Worm (Caenorhabditis elegans): Measurements from ENCODE around the gene sdz-23.

sdz-23 gene

ce11 chrV:8130812-8131211, 31.4 kb downstream of the sdz-23 start:
- TF ChIP-seq lin-32 (GFP tag; optimal IDR thresholded peaks at IDR 0.05), result no peak
- no peak for TF ChIP-seq nhr-237 (tag; optimal IDR thresholded peaks at IDR 0.05)
- no peak for TF ChIP-seq blmp-1 (tag; optimal IDR thresholded peaks at IDR 0.05)
- TF ChIP-seq sem-2 (GFP tag; optimal IDR thresholded peaks at IDR 0.05), result no peak
- TF ChIP-seq lsy-2 (tag; optimal IDR thresholded peaks at IDR 0.05), result no peak
- no peak for TF ChIP-seq bed-3 (GFP tag; optimal IDR thresholded peaks at IDR 0.05)
- TF ChIP-seq tbx-8 (GFP tag; optimal IDR thresholded peaks at IDR 0.05), result no peak
- no peak for TF ChIP-seq snpc-4 (tag; optimal IDR thresholded peaks at IDR 0.05)
- TF ChIP-seq hlh-1 (tag; optimal IDR thresholded peaks at IDR 0.05), result no peak
- no peak for TF ChIP-seq lin-13 (tag; optimal IDR thresholded peaks at IDR 0.05)
- no peak for TF ChIP-seq nhr-28 (tag; optimal IDR thresholded peaks at IDR 0.05)
- no peak for TF ChIP-seq ceh-39 (tag; optimal IDR thresholded peaks at IDR 0.05)
- TF ChIP-seq mab-5 (tag; optimal IDR thresholded peaks at IDR 0.05), result no peak
- no peak for TF ChIP-seq flh-1 (GFP tag; optimal IDR thresholded peaks at IDR 0.05)
- no peak for TF ChIP-seq mep-1 (tag; optimal IDR thresholded peaks at IDR 0.05)
- TF ChIP-seq pha-4 (tag; optimal IDR thresholded peaks at IDR 0.05), result no peak
- no peak for TF ChIP-seq zip-8 (tag; optimal IDR thresholded peaks at IDR 0.05)

- TF ChIP-seq elt-1 (tag; optimal IDR thresholded peaks at IDR 0.05; ENCODE audit: borderline replicate concordance, insufficient read depth), result no peak
- TF ChIP-seq zip-8 (tag; optimal IDR thresholded peaks at IDR 0.05), result no peak
- TF ChIP-seq tbx-8 (GFP tag; optimal IDR thresholded peaks at IDR 0.05), result no peak
- no peak for TF ChIP-seq cnd-1 (tag; optimal IDR thresholded peaks at IDR 0.05)
- TF ChIP-seq flh-1 (GFP tag; optimal IDR thresholded peaks at IDR 0.05), result no peak
- no peak for TF ChIP-seq sptf-1 (tag; optimal IDR thresholded peaks at IDR 0.05)
- no peak for TF ChIP-seq nhr-237 (tag; optimal IDR thresholded peaks at IDR 0.05)
- TF ChIP-seq mep-1 (tag; optimal IDR thresholded peaks at IDR 0.05), result no peak
- no peak for TF ChIP-seq bed-3 (GFP tag; optimal IDR thresholded peaks at IDR 0.05)
- no peak for TF ChIP-seq lin-13 (tag; optimal IDR thresholded peaks at IDR 0.05)
- no peak for TF ChIP-seq unc-120 (tag; optimal IDR thresholded peaks at IDR 0.05; ENCODE audit: poor library complexity, severe bottlenecking)
- TF ChIP-seq elt-3 (tag; optimal IDR thresholded peaks at IDR 0.05), result no peak
- TF ChIP-seq pha-4 (tag; optimal IDR thresholded peaks at IDR 0.05), result no peak
- no peak for TF ChIP-seq lin-32 (GFP tag; optimal IDR thresholded peaks at IDR 0.05)
- no peak for TF ChIP-seq mls-2 (tag; optimal IDR thresholded peaks at IDR 0.05)
- TF ChIP-seq nhr-76 (tag; optimal IDR thresholded peaks at IDR 0.05), result no peak
- TF ChIP-seq nhr-28 (tag; optimal IDR thresholded peaks at IDR 0.05), result no peak
- no peak for TF ChIP-seq ztf-11 (tag; optimal IDR thresholded peaks at IDR 0.05)
- no peak for TF ChIP-seq ceh-43 (GFP tag; optimal IDR thresholded peaks at IDR 0.05)
Observed at ce11 chrV:8131628-8132027, 32.2 kb downstream of the sdz-23 start.

- no peak for TF ChIP-seq elt-1 (tag; optimal IDR thresholded peaks at IDR 0.05; ENCODE audit: borderline replicate concordance, insufficient read depth)
- TF ChIP-seq ces-1 (GFP tag; optimal IDR thresholded peaks at IDR 0.05), result peak; percentile 6
Observed at ce11 chrV:8132926-8133325, 33.5 kb downstream of the sdz-23 start, which contains the start of gene D1014.4. TSS of gene D1014.4 (plus strand) at chrV:8133226.

DNA sequence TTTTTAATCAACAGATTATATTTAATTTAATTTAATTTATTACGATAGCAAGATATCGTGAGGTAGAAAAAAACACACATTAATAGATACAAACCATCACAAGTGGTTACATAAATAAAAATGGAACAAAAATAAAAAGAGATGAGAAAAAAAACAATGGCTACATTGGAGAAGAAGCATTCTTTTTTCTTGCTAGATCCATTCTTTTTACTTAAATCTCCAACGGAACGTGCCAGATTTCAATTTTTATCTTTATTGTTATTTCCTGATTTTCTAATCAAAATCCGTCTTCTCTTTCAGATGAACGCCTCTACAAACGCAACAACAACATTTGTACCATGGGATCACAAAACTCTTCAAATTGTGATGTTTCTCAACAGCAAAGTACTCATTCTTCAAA, 44.2 kb downstream of the sdz-23 start, which contains the start of gene D1014.2:
TSS of gene D1014.2 (plus strand) at position 301 of the 400 bp plus-strand sequence.
- TF ChIP-seq ceh-43 (GFP tag; optimal IDR thresholded peaks at IDR 0.05) (no peak), mls-2 (tag; optimal IDR thresholded peaks at IDR 0.05) (no peak), mep-1 (tag; optimal IDR thresholded peaks at IDR 0.05) (no peak), lin-13 (tag; optimal IDR thresholded peaks at IDR 0.05) (no peak), hlh-1 (tag; optimal IDR thresholded peaks at IDR 0.05) (no peak), drap-1 (GFP tag; optimal IDR thresholded peaks at IDR 0.05) (no peak), nhr-237 (tag; optimal IDR thresholded peaks at IDR 0.05) (no peak), M03D4.4 (tag; optimal IDR thresholded peaks at IDR 0.05) (no peak), sptf-1 (tag; optimal IDR thresholded peaks at IDR 0.05) (no peak), snpc-4 (tag; optimal IDR thresholded peaks at IDR 0.05) (no peak), unc-39 (tag; optimal IDR thresholded peaks at IDR 0.05) (no peak), nhr-76 (tag; optimal IDR thresholded peaks at IDR 0.05) (no peak), pha-4 (tag; optimal IDR thresholded peaks at IDR 0.05) (no peak), lsy-2 (tag; optimal IDR thresholded peaks at IDR 0.05) (no peak), mab-5 (tag; optimal IDR thresholded peaks at IDR 0.05) (no peak), flh-1 (GFP tag; optimal IDR thresholded peaks at IDR 0.05) (no peak), nhr-12 (tag; optimal IDR thresholded peaks at IDR 0.05) (no peak), blmp-1 (tag; optimal IDR thresholded peaks at IDR 0.05) (no peak), tbx-8 (GFP tag; optimal IDR thresholded peaks at IDR 0.05) (no peak), cnd-1 (tag; optimal IDR thresholded peaks at IDR 0.05) (no peak)

DNA sequence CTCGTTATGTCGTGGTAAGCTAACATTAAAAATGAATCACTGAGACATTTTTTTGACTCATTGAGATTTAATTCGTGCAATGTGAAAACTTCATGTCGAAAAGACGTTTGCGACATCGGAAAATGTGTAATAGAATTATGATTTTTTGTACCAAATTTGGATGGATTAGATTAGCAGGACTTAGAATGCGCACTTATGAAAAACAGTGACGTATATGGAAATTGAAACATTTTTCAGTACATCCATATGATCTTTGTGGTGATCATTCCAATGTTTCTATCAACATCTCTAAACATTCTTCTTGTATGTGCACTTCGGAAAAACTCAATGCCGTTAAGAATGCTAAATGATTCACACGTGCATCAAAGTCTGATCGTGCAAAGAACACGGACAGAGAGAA, 45.1 kb downstream of the sdz-23 start:
- TF ChIP-seq unc-62 (GFP tag; optimal IDR thresholded peaks at IDR 0.05) (no peak), nhr-12 (tag; optimal IDR thresholded peaks at IDR 0.05) (no peak), ham-2 (GFP tag; optimal IDR thresholded peaks at IDR 0.05) (no peak), lin-32 (GFP tag; optimal IDR thresholded peaks at IDR 0.05) (no peak), unc-120 (tag; optimal IDR thresholded peaks at IDR 0.05; ENCODE audit: poor library complexity, severe bottlenecking) (no peak), tbx-8 (GFP tag; optimal IDR thresholded peaks at IDR 0.05) (no peak), ces-1 (GFP tag; optimal IDR thresholded peaks at IDR 0.05) (no peak), blmp-1 (tag; optimal IDR thresholded peaks at IDR 0.05) (no peak), elt-1 (tag; optimal IDR thresholded peaks at IDR 0.05; ENCODE audit: borderline replicate concordance, insufficient read depth) (no peak), ceh-43 (GFP tag; optimal IDR thresholded peaks at IDR 0.05) (no peak), hlh-1 (tag; optimal IDR thresholded peaks at IDR 0.05) (no peak)

Data from whole organism, mixed stage, embryonic.